Worm (Caenorhabditis elegans) whole organism, late embryonic: ENCODE data around the gene ncx-9.
A peak's percentile ranks its signal among the peaks of the same experiment; 100 is the strongest.

Source experiments
- C08G9.2 ChIP-seq: sonication (generic microtip); optimal IDR thresholded peaks from 2 replicates; lab custom pipeline; 2016; ENCODE audit warnings: mild to moderate bottlenecking, missing genetic modification characterization, moderate library complexity, missing compliant biosample characterization
- Y22D7AL.16 ChIP-seq: sonication (generic microtip); optimal IDR thresholded peaks from 2 replicates; lab custom pipeline; 2016; ENCODE audit warnings: missing genetic modification characterization, missing compliant biosample characterization
- ahr-1 ChIP-seq: sonication (generic microtip); optimal IDR thresholded peaks from 2 replicates; lab custom pipeline; 2016; ENCODE audit warnings: missing genetic modification characterization, missing compliant biosample characterization
- ceh-24 ChIP-seq: sonication (generic microtip); optimal IDR thresholded peaks from 2 replicates; lab custom pipeline; 2016; ENCODE audit warnings: mild to moderate bottlenecking, missing genetic modification characterization, missing compliant biosample characterization
- ceh-30 ChIP-seq: fragments of 150-350 bp; optimal IDR thresholded peaks from 2 replicates; lab custom pipeline; 2014; ENCODE audit warnings: missing biosample characterization, missing genetic modification characterization
- ceh-31 ChIP-seq: sonication (generic microtip); optimal IDR thresholded peaks from 2 replicates; lab custom pipeline; 2016; ENCODE audit warnings: missing genetic modification characterization, missing compliant biosample characterization
- ceh-34 ChIP-seq: sonication (generic microtip); optimal IDR thresholded peaks from 2 replicates; lab custom pipeline; 2016; ENCODE audit warnings: mild to moderate bottlenecking, missing genetic modification characterization, missing compliant biosample characterization
- ceh-45 ChIP-seq: fragments of 200-800 bp; sonication (Bioruptor generic); IDR thresholded peaks from 2 replicates; pipeline ENCODE4 v1.3.6; 2022; ENCODE audit warnings: missing genetic modification reagents, missing genetic modification characterization, missing compliant biosample characterization
- ceh-9 ChIP-seq: sonication (generic microtip); optimal IDR thresholded peaks from 2 replicates; lab custom pipeline; 2016; ENCODE audit warnings: mild to moderate bottlenecking, missing genetic modification characterization, inconsistent platforms, missing compliant biosample characterization
- dve-1 ChIP-seq: sonication (generic microtip); optimal IDR thresholded peaks from 2 replicates; lab custom pipeline; 2017; ENCODE audit warnings: antibody characterized with exemption, mild to moderate bottlenecking, missing genetic modification characterization, missing compliant biosample characterization
- elt-2 ChIP-seq: sonication (generic microtip); optimal IDR thresholded peaks from 2 replicates; lab custom pipeline; 2016; ENCODE audit warnings: missing genetic modification reagents, missing genetic modification characterization, missing compliant biosample characterization
- elt-4 ChIP-seq: sonication (generic microtip); optimal IDR thresholded peaks from 2 replicates; lab custom pipeline; 2016; ENCODE audit warnings: missing genetic modification characterization, missing compliant biosample characterization
- eyg-1 ChIP-seq: sonication (generic microtip); optimal IDR thresholded peaks from 2 replicates; lab custom pipeline; 2016; ENCODE audit warnings: missing genotype, missing genetic modification characterization, missing compliant biosample characterization
- gmeb-2 ChIP-seq: sonication (generic microtip); optimal IDR thresholded peaks from 2 replicates; lab custom pipeline; 2016; ENCODE audit warnings: missing genetic modification characterization, inconsistent platforms, missing compliant biosample characterization
- hlh-6 ChIP-seq: sonication (generic microtip); optimal IDR thresholded peaks from 2 replicates; lab custom pipeline; 2016; ENCODE audit warnings: missing genotype, missing genetic modification characterization, missing compliant biosample characterization
- lim-6 ChIP-seq: sonication (generic microtip); optimal IDR thresholded peaks from 2 replicates; lab custom pipeline; 2016; ENCODE audit warnings: missing genetic modification characterization, missing compliant biosample characterization
- mec-3 ChIP-seq: sonication (generic microtip); optimal IDR thresholded peaks from 2 replicates; lab custom pipeline; 2016; ENCODE audit warnings: borderline replicate concordance, missing genetic modification characterization, missing compliant biosample characterization
- nhr-11 ChIP-seq: fragments of 150-350 bp; optimal IDR thresholded peaks from 2 replicates; lab custom pipeline; 2014; ENCODE audit warnings: missing biosample characterization, missing genetic modification characterization
- pat-9 ChIP-seq: fragments of 200-800 bp; sonication (Bioruptor generic); optimal IDR thresholded peaks from 2 replicates; lab custom pipeline; 2018; ENCODE audit warnings: mild to moderate bottlenecking, missing genetic modification characterization, moderate library complexity, missing compliant biosample characterization
- pax-1 ChIP-seq: fragments of 150-350 bp; optimal IDR thresholded peaks from 2 replicates; lab custom pipeline; 2014; ENCODE audit warnings: missing biosample characterization, missing genetic modification characterization
- pha-2 ChIP-seq: sonication (generic microtip); optimal IDR thresholded peaks from 2 replicates; lab custom pipeline; 2017; ENCODE audit warnings: mild to moderate bottlenecking, missing genetic modification characterization, missing compliant biosample characterization
- pha-4 ChIP-seq: fragments of 150-350 bp; optimal IDR thresholded peaks from 2 replicates; lab custom pipeline; 2018; ENCODE audit warnings: missing biosample characterization, missing genetic modification reagents, missing genetic modification characterization
- pqm-1 ChIP-seq: sonication (generic microtip); optimal IDR thresholded peaks from 2 replicates; lab custom pipeline; 2016; ENCODE audit warnings: missing genetic modification characterization, missing compliant biosample characterization
- pros-1 ChIP-seq: fragments of 150-350 bp; optimal IDR thresholded peaks from 2 replicates; lab custom pipeline; 2014; ENCODE audit warnings: missing biosample characterization, missing genetic modification reagents, missing genetic modification characterization
- rnt-1 ChIP-seq: sonication (generic microtip); optimal IDR thresholded peaks from 2 replicates; lab custom pipeline; 2016; ENCODE audit warnings: missing genetic modification characterization, missing compliant biosample characterization
- sox-4 ChIP-seq: sonication (generic microtip); optimal IDR thresholded peaks from 2 replicates; lab custom pipeline; 2017; ENCODE audit warnings: mild to moderate bottlenecking, missing genetic modification characterization, inconsistent platforms, missing compliant biosample characterization
- tbx-7 ChIP-seq: sonication (generic microtip); optimal IDR thresholded peaks from 2 replicates; lab custom pipeline; 2016; ENCODE audit warnings: missing genotype, missing genetic modification characterization, missing compliant biosample characterization
- ttx-3 ChIP-seq: sonication (generic microtip); optimal IDR thresholded peaks from 2 replicates; lab custom pipeline; 2016; ENCODE audit warnings: missing genetic modification reagents, missing genetic modification characterization, missing compliant biosample characterization
- unc-3 ChIP-seq, 2 experiments: fragments of 200-800 bp in 1 of 2; sonication (Bioruptor generic) in 1 of 2; sonication (generic microtip) in 1 of 2; conservative IDR thresholded peaks in 1 of 2; optimal IDR thresholded peaks in 1 of 2; 2 replicates each; pipeline versions ENCODE4 v1.3.6 to Lab custom; 2016 to 2022; ENCODE audit warnings: missing compliant biosample characterization in 2 of 2, missing genetic modification characterization in 2 of 2, missing genetic modification reagents in 1 of 2
- unc-42 ChIP-seq: sonication (generic microtip); optimal IDR thresholded peaks from 2 replicates; lab custom pipeline; 2016; ENCODE audit warnings: missing genotype, missing genetic modification characterization, missing compliant biosample characterization
- unc-55 ChIP-seq: sonication (generic microtip); optimal IDR thresholded peaks from 2 replicates; lab custom pipeline; 2017; ENCODE audit warnings: missing biosample characterization, missing genetic modification reagents, missing genetic modification characterization
- unc-86 ChIP-seq: sonication (generic microtip); optimal IDR thresholded peaks from 2 replicates; lab custom pipeline; 2016; ENCODE audit warnings: missing genetic modification characterization, missing compliant biosample characterization
- zip-5 ChIP-seq: sonication (generic microtip); optimal IDR thresholded peaks from 2 replicates; lab custom pipeline; 2016; ENCODE audit warnings: missing genetic modification characterization, missing compliant biosample characterization

Gene ncx-9

DNA sequence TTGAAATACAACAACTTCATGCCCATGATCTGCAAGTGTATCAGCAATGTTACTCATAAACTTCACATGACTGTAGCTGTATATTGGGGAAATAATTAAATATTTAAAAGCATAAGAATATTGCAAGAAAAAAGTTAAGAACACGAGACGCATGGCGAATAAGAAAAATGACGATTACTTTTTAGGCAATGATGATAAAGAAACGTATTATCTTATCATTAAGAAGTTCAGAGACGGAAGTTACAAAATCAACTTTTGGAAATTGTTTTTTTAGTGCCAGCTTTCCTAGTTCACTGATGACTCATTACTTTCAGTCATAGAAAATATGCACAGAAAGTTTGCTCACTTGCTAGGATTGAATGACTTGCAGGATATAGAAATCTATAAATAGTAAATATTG is 5.4 kb upstream of the ncx-9 start, which contains the start of gene ugt-7:
ugt-7 (minus strand) TSS at position 161 of the 400 bp plus-strand sequence.
- peak; percentile 11 for TF ChIP-seq elt-2 (tag; lab: Kevin White, UChicago)
- TF ChIP-seq gmeb-2 (tag; lab: Kevin White, UChicago), result no peak
- no peak for TF ChIP-seq unc-55 (GFP tag; lab: Kevin White, UChicago)

DNA sequence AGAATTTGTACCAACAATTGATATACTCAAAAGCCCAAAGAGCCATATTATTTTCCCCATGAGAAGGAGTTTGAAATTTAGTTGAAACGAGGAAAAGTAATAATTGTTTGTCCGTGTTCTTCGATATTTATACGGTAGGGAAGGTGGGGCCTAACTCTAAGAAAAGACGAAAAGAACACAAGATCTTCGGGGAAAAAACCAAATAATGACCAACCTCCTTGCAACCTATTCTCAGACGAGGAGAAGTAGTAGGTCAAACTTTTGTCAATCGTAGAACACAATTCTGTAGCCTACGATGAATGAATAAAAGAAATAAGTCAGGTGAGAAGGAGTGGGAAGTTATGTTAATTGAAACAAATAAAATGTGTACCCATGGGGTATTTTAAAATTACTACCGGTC is 8.0 kb downstream of the ncx-9 start, which contains the start of gene ncx-8:
ncx-8 (minus strand) TSS at position 101 of the 400 bp plus-strand sequence.
- TF ChIP-seq zip-5 (tag; lab: Kevin White, UChicago), result no peak
- no peak for TF ChIP-seq lim-6
- no peak for TF ChIP-seq mec-3 (tag; lab: Kevin White, UChicago)
- no peak for TF ChIP-seq dve-1 (tag; lab: Kevin White, UChicago)
- no peak for TF ChIP-seq tbx-7 (tag; lab: Kevin White, UChicago)
- no peak for TF ChIP-seq ceh-31 (tag; lab: Kevin White, UChicago)
- no peak for TF ChIP-seq C08G9.2 (tag; lab: Kevin White, UChicago)
- no peak for TF ChIP-seq eyg-1
- TF ChIP-seq nhr-11, result no peak

DNA sequence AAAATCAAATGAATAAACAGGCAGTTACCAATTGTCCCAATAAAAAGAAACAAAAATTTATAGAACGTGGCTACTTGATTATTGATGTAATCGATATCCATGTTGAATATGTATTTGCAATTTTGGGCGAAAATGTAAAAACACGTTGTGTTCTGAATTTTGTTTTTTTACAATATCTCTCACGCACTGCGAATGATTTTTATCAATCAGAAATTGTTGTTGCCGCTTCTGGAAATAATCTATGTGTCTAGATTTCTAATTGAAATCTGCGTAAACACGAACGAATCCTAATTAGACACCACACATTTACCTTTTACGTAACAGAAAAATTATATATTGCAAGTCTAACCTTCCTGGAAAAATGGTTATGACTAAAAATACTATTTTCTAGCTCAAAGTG is 12.0 kb downstream of the ncx-9 start, which contains the start of gene srsx-13:
srsx-13 (minus strand) TSS at position 101 of the 400 bp plus-strand sequence.
- no peak for TF ChIP-seq eyg-1
- no peak for TF ChIP-seq pros-1 (tag; lab: Kevin White, UChicago)
- TF ChIP-seq pqm-1 (tag; lab: Kevin White, UChicago), result no peak

DNA sequence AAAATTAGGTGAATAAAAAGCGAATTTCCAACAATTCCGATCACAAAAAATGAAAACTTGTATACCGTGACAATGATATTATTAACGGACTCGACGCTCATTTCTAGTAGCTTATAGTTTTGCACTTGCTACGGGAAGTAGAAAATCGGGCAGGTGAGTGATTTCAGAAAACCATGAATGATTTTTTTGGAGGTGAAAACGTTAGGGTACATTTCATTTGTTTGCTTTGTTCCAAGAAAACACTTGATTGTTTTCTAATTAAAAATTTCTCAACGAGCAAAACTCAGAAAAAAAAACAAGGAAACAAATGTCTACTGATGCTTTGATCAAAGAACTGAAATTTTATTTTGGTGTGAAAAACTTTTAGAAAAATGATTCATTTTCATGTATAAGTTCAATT is 14.2 kb downstream of the ncx-9 start, which contains the start of gene srsx-12:
srsx-12 (minus strand) TSS at position 101 of the 400 bp plus-strand sequence.
- TF ChIP-seq elt-4 (tag; lab: Kevin White, UChicago) (no peak), pha-2 (tag; lab: Kevin White, UChicago) (no peak), ceh-9 (tag; lab: Kevin White, UChicago) (no peak), ahr-1 (tag; lab: Kevin White, UChicago) (no peak), gmeb-2 (tag; lab: Kevin White, UChicago) (no peak)

DNA sequence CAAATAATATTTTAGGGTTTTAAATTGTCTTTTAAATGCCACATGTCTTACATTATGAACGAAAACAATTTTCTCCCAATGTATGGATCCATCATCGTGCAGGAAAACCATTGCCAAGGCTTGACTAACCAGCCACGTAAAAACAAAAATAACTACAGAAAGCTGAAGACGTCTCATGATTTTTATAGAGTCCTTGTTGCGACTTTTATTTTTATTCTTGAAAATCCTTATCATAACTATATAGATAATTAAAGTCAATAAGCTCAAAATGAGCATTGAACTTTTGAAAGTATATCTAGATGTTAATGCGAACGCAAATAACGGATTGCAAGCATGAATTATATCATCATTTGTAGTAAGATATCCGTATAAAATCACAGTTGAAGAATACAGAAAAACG is 15.0 kb downstream of the ncx-9 start:
- TF ChIP-seq hlh-6 (tag; lab: Kevin White, UChicago) (no peak), ceh-45 (GFP tag; lab: Robert Waterston, UW) (no peak), elt-2 (tag; lab: Kevin White, UChicago) (no peak), sox-4 (tag; lab: Kevin White, UChicago) (no peak), nhr-11 (no peak), ceh-24 (tag; lab: Kevin White, UChicago) (no peak), tbx-7 (tag; lab: Kevin White, UChicago) (no peak), zip-5 (tag; lab: Kevin White, UChicago) (no peak), unc-86 (no peak), pros-1 (tag; lab: Kevin White, UChicago) (no peak), rnt-1 (tag; lab: Kevin White, UChicago) (no peak), Y22D7AL.16 (tag; lab: Kevin White, UChicago) (no peak), ceh-30 (tag; lab: Kevin White, UChicago) (no peak), pqm-1 (tag; lab: Kevin White, UChicago) (no peak), mec-3 (tag; lab: Kevin White, UChicago) (no peak), unc-3 (GFP tag; conservative IDR thresholded peaks at IDR 0.05; lab: Robert Waterston, UW) (no peak), unc-3 (tag; optimal IDR thresholded peaks at IDR 0.05; lab: Kevin White, UChicago) (no peak), ceh-34 (tag; lab: Kevin White, UChicago) (no peak)

DNA sequence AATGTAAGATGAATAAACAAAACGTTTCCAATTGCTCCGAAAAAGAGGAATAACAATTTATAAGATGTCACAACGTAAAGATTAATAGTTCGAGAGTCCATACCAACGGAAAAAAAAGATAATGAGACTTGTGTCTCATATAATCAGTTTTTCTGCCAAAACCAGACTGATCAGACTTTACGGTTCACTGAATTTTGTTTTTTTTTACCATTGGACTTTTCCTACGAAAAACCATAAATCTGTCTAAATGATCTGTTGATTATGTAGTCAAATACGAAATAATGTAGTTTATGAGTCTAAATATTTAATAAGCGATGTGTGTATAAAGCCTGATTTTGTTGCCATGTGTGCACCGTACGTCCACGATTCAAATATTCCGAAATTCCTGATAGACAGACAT is 16.0 kb downstream of the ncx-9 start, which contains the start of gene srsx-11:
srsx-11 (minus strand) TSS at position 101 of the 400 bp plus-strand sequence.
- no peak for TF ChIP-seq pat-9 (tag; lab: Kevin White, UChicago)
- no peak for TF ChIP-seq pha-4 (tag; lab: Kevin White, UChicago)
- no peak for TF ChIP-seq pax-1 (tag; lab: Kevin White, UChicago)
- TF ChIP-seq ttx-3 (tag; lab: Kevin White, UChicago), result no peak
- no peak for TF ChIP-seq unc-42 (tag; lab: Kevin White, UChicago)
- TF ChIP-seq C08G9.2 (tag; lab: Kevin White, UChicago), result no peak
- no peak for TF ChIP-seq unc-86
